Worm (Caenorhabditis elegans): ENCODE results near the gene fbxa-77.

- TF ChIP-seq nhr-11 (tag; optimal IDR thresholded peaks at IDR 0.05) (no peak), hlh-30 (tag; optimal IDR thresholded peaks at IDR 0.05; ENCODE audit: insufficient read depth) (no peak), unc-42 (tag; optimal IDR thresholded peaks at IDR 0.05) (no peak), fkh-10 (GFP tag; optimal IDR thresholded peaks at IDR 0.05) (no peak), zip-5 (tag; optimal IDR thresholded peaks at IDR 0.05) (no peak), elt-4 (tag; optimal IDR thresholded peaks at IDR 0.05) (no peak), C08G9.2 (tag; optimal IDR thresholded peaks at IDR 0.05) (no peak), ttx-3 (tag; optimal IDR thresholded peaks at IDR 0.05) (no peak), pha-4 (tag; optimal IDR thresholded peaks at IDR 0.05) (no peak)
These were observed 27.3 kb upstream of the fbxa-77 start for ce11 chrIII:1221995-1222394.

All from whole organism, late embryonic.